Fruit fly (Drosophila melanogaster) whole organism, embryonic: Measurements from ENCODE around the gene holn1.

Experiments used
- Awh ChIP-seq: fragments of 200-800 bp; sonication (Bioruptor generic); IDR thresholded peaks from 2 replicates; pipeline ENCODE4, ENCODE4 v1.3.6; 2022; ENCODE audit warnings: missing biosample characterization, missing genetic modification characterization
- B-H2 ChIP-seq: fragments of 200-800 bp; sonication (Bioruptor generic); optimal IDR thresholded peaks from 2 replicates; lab custom pipeline; 2018; ENCODE audit warnings: missing biosample characterization, mild to moderate bottlenecking, missing genetic modification characterization
- CG10209 ChIP-seq: fragments of 200-800 bp; sonication (Bioruptor generic); optimal IDR thresholded peaks from 3 replicates; lab custom pipeline; 2017; ENCODE audit warnings: missing biosample characterization, mild to moderate bottlenecking, missing genetic modification characterization, missing genetic modification reagents
- CG10274 ChIP-seq: fragments of 200-800 bp; sonication (Bioruptor generic); optimal IDR thresholded peaks from 3 replicates; lab custom pipeline; 2017; ENCODE audit warnings: missing biosample characterization, mild to moderate bottlenecking, missing genetic modification characterization
- CG11247 ChIP-seq: fragments of 200-800 bp; sonication (Bioruptor generic); IDR thresholded peaks from 2 replicates; pipeline ENCODE4 v1.3.6; 2022; ENCODE audit warnings: missing biosample characterization, missing genetic modification characterization
- CG11398 ChIP-seq: fragments of 200-800 bp; sonication (Bioruptor generic); optimal IDR thresholded peaks from 2 replicates; lab custom pipeline; 2016; ENCODE audit warnings: missing biosample characterization, missing genetic modification characterization
- CG11695 ChIP-seq: fragments of 200-800 bp; sonication (Bioruptor generic); IDR thresholded peaks from 3 replicates; pipeline ENCODE4 v1.3.6; 2022; ENCODE audit warnings: missing biosample characterization, missing genetic modification characterization
- CG12391 ChIP-seq: fragments of 200-800 bp; sonication (Bioruptor generic); optimal IDR thresholded peaks from 3 replicates; lab custom pipeline; 2018; ENCODE audit warnings: missing biosample characterization, mild to moderate bottlenecking, missing genetic modification characterization, moderate library complexity
- CG14710 ChIP-seq: fragments of 200-800 bp; sonication (Bioruptor generic); optimal IDR thresholded peaks from 3 replicates; lab custom pipeline; 2019; ENCODE audit warnings: missing biosample characterization, mild to moderate bottlenecking, missing genetic modification characterization, moderate library complexity
- CG17359 ChIP-seq: fragments of 200-800 bp; sonication (Bioruptor generic); optimal IDR thresholded peaks from 3 replicates; lab custom pipeline; 2018; ENCODE audit warnings: missing biosample characterization, mild to moderate bottlenecking, missing genetic modification characterization, moderate library complexity
- CG17829 ChIP-seq: fragments of 200-800 bp; optimal IDR thresholded peaks from 2 replicates; lab custom pipeline; 2019; ENCODE audit warnings: missing biosample characterization, mild to moderate bottlenecking, missing genetic modification characterization, moderate library complexity
- CG17912 ChIP-seq: fragments of 200-800 bp; sonication (Bioruptor generic); optimal IDR thresholded peaks from 2 replicates; lab custom pipeline; 2018; ENCODE audit warnings: missing biosample characterization, mild to moderate bottlenecking, missing genetic modification characterization
- CG2129 ChIP-seq: fragments of 200-800 bp; sonication (Bioruptor generic); IDR thresholded peaks from 2 replicates; pipeline ENCODE4 v1.3.6; 2022; ENCODE audit warnings: missing biosample characterization, missing genetic modification characterization; ENCODE audit not compliant: partially characterized antibody
- CG30020 ChIP-seq: fragments of 200-800 bp; optimal IDR thresholded peaks from 2 replicates; lab custom pipeline; 2019; ENCODE audit warnings: missing biosample characterization, mild to moderate bottlenecking, missing genetic modification characterization, moderate library complexity
- CG32767 ChIP-seq: fragments of 200-800 bp; sonication (Bioruptor generic); IDR thresholded peaks from 2 replicates; pipeline ENCODE4 v1.3.6; 2022; ENCODE audit warnings: missing biosample characterization, missing genetic modification characterization
- CG32772 ChIP-seq: fragments of 200-800 bp; sonication (Bioruptor generic); IDR thresholded peaks from 2 replicates; pipeline ENCODE4 v1.3.6; 2022; ENCODE audit warnings: missing biosample characterization, missing genetic modification characterization
- CG34376 ChIP-seq: fragments of 200-800 bp; sonication (Bioruptor generic); optimal IDR thresholded peaks from 2 replicates; lab custom pipeline; 2018; ENCODE audit warnings: missing biosample characterization, mild to moderate bottlenecking, missing genetic modification characterization
- CG4707 ChIP-seq: fragments of 200-800 bp; sonication (Bioruptor generic); optimal IDR thresholded peaks from 2 replicates; lab custom pipeline; 2018; ENCODE audit warnings: missing biosample characterization, mild to moderate bottlenecking, missing genetic modification characterization, moderate library complexity
- CG4730 ChIP-seq: fragments of 200-800 bp; sonication (Bioruptor generic); IDR thresholded peaks from 2 replicates; pipeline ENCODE4 v1.3.6; 2022; ENCODE audit warnings: missing biosample characterization, missing genetic modification characterization
- CG8765 ChIP-seq: fragments of 200-800 bp; sonication (Bioruptor generic); IDR thresholded peaks from 2 replicates; pipeline ENCODE4 v1.3.6; 2022; ENCODE audit warnings: missing biosample characterization, missing genetic modification characterization
- D ChIP-seq, 2 experiments: fragments of 200-800 bp in 1 of 2; fragments of >200 bp in 1 of 2; sonication (Bioruptor generic) in 1 of 2; optimal IDR thresholded peaks; 2 replicates in 1 of 2; 3 replicates in 1 of 2; lab custom pipeline; 2017; ENCODE audit warnings: mild to moderate bottlenecking in 1 of 2, missing biosample characterization in 1 of 2, missing genetic modification characterization in 1 of 2, missing genetic modification reagents in 1 of 2
- ERR ChIP-seq: fragments of 200-800 bp; sonication (Bioruptor generic); optimal IDR thresholded peaks from 2 replicates; lab custom pipeline; 2016; ENCODE audit warnings: missing biosample characterization, missing genetic modification characterization
- Fer1 ChIP-seq: fragments of 200-800 bp; sonication (Bioruptor generic); optimal IDR thresholded peaks from 2 replicates; lab custom pipeline; 2017; ENCODE audit warnings: missing biosample characterization, mild to moderate bottlenecking, missing genetic modification characterization
- Gsc ChIP-seq: fragments of 200-800 bp; sonication (Bioruptor generic); IDR thresholded peaks from 2 replicates; pipeline ENCODE4 v1.3.6; 2022; ENCODE audit warnings: missing biosample characterization, missing genetic modification characterization
- Med ChIP-seq: fragments of 200-800 bp; sonication (Bioruptor generic); peaks from one replicate; lab custom pipeline; 2016; ENCODE audit warnings: missing biosample characterization, missing genetic modification characterization, mild to moderate bottlenecking, inconsistent platforms, moderate library complexity
- Opbp ChIP-seq: fragments of 200-800 bp; sonication (Bioruptor generic); IDR thresholded peaks from 3 replicates; pipeline ENCODE4 v1.3.6; 2022; ENCODE audit warnings: missing biosample characterization, missing genetic modification characterization; ENCODE audit not compliant: partially characterized antibody
- Xbp1 ChIP-seq: fragments of 200-800 bp; sonication (Bioruptor generic); optimal IDR thresholded peaks from 3 replicates; lab custom pipeline; 2016; ENCODE audit warnings: missing biosample characterization, mild to moderate bottlenecking, missing genetic modification characterization
- al ChIP-seq: fragments of 200-800 bp; sonication (Bioruptor generic); IDR thresholded peaks from 2 replicates; pipeline ENCODE4 v1.3.6; 2022; ENCODE audit warnings: missing biosample characterization, missing genetic modification characterization
- bab2 ChIP-seq: fragments of 200-800 bp; sonication (Bioruptor generic); optimal IDR thresholded peaks from 2 replicates; lab custom pipeline; 2016; ENCODE audit warnings: missing biosample characterization, missing genetic modification characterization
- chif ChIP-seq, 2 experiments: fragments of 200-800 bp; sonication (Bioruptor generic); optimal IDR thresholded peaks; 3 replicates each; lab custom pipeline; 2016; ENCODE audit warnings: missing biosample characterization in 2 of 2, missing genetic modification characterization in 2 of 2
- chinmo ChIP-seq: fragments of 200-800 bp; sonication (Bioruptor generic); IDR thresholded peaks from 4 replicates; pipeline ENCODE4 v1.3.6; 2022; ENCODE audit warnings: missing biosample characterization, missing genetic modification characterization; ENCODE audit not compliant: partially characterized antibody
- chn ChIP-seq: fragments of 200-800 bp; sonication (Bioruptor generic); optimal IDR thresholded peaks from 2 replicates; lab custom pipeline; 2016; ENCODE audit warnings: missing biosample characterization, missing genetic modification characterization
- cwo ChIP-seq: fragments of 200-800 bp; sonication (Bioruptor generic); optimal IDR thresholded peaks from 3 replicates; lab custom pipeline; 2017; ENCODE audit warnings: missing biosample characterization, missing genetic modification characterization, mild to moderate bottlenecking, moderate library complexity, missing genetic modification reagents
- hbn ChIP-seq: fragments of 200-800 bp; sonication (Bioruptor generic); IDR thresholded peaks from 2 replicates; pipeline ENCODE4 v1.3.6; 2022; ENCODE audit warnings: missing biosample characterization, missing genetic modification characterization; ENCODE audit not compliant: partially characterized antibody
- kni ChIP-seq: fragments of 200-800 bp; sonication (Bioruptor generic); optimal IDR thresholded peaks from 3 replicates; lab custom pipeline; 2017; ENCODE audit warnings: mild to moderate bottlenecking, missing biosample characterization, missing genetic modification reagents, missing genetic modification characterization
- lmd ChIP-seq: fragments of 200-800 bp; sonication (Bioruptor generic); IDR thresholded peaks from 2 replicates; pipeline ENCODE4 v1.3.6; 2022; ENCODE audit warnings: missing biosample characterization, missing genetic modification characterization
- lov ChIP-seq, 2 experiments: fragments of 200-800 bp in 1 of 2; fragments of >200 bp in 1 of 2; sonication (Bioruptor generic) in 1 of 2; IDR thresholded peaks in 1 of 2; optimal IDR thresholded peaks in 1 of 2; 2 replicates in 1 of 2; 3 replicates in 1 of 2; pipeline versions ENCODE4 v1.3.6 to Lab custom; 2017 to 2022; ENCODE audit warnings: missing biosample characterization in 1 of 2, missing genetic modification characterization in 1 of 2
- maf-S ChIP-seq: fragments of 200-800 bp; sonication (Bioruptor generic); optimal IDR thresholded peaks from 2 replicates; lab custom pipeline; 2016; ENCODE audit warnings: missing biosample characterization, missing genetic modification characterization
- nau ChIP-seq: fragments of 200-800 bp; sonication (Bioruptor generic); optimal IDR thresholded peaks from 3 replicates; lab custom pipeline; 2017; ENCODE audit warnings: missing biosample characterization, mild to moderate bottlenecking, missing genetic modification characterization, missing genetic modification reagents
- oc ChIP-seq: fragments of 200-800 bp; sonication (Bioruptor generic); optimal IDR thresholded peaks from 2 replicates; lab custom pipeline; 2018; ENCODE audit warnings: missing biosample characterization, mild to moderate bottlenecking, missing genetic modification characterization, moderate library complexity
- p53 ChIP-seq: fragments of 200-800 bp; sonication (Bioruptor generic); optimal IDR thresholded peaks from 2 replicates; lab custom pipeline; 2016; ENCODE audit warnings: missing biosample characterization, missing genetic modification characterization
- rib ChIP-seq: fragments of 200-800 bp; sonication (Bioruptor generic); IDR thresholded peaks from 2 replicates; pipeline ENCODE4 v1.3.6; 2022; ENCODE audit warnings: missing biosample characterization, missing genetic modification characterization
- row ChIP-seq: fragments of 200-800 bp; sonication (Bioruptor generic); IDR thresholded peaks from 3 replicates; pipeline ENCODE4 v1.3.6; 2022; ENCODE audit warnings: missing biosample characterization, missing genetic modification characterization
- scrt ChIP-seq: fragments of 200-800 bp; sonication (Bioruptor generic); optimal IDR thresholded peaks from 2 replicates; lab custom pipeline; 2018; ENCODE audit warnings: missing biosample characterization, mild to moderate bottlenecking, missing genetic modification characterization, moderate library complexity
- slbo ChIP-seq: fragments of 200-800 bp; sonication (Bioruptor generic); IDR thresholded peaks from 2 replicates; pipeline ENCODE4 v1.3.6; 2022; ENCODE audit warnings: missing biosample characterization, missing genetic modification characterization
- sna ChIP-seq: fragments of 200-800 bp; sonication (Bioruptor generic); IDR thresholded peaks from 2 replicates; pipeline ENCODE4 v1.3.6; 2022; ENCODE audit warnings: missing biosample characterization, missing genetic modification characterization; ENCODE audit not compliant: partially characterized antibody
- sr ChIP-seq: fragments of 200-800 bp; sonication (Bioruptor generic); IDR thresholded peaks from 3 replicates; pipeline ENCODE4 v1.3.6; 2022; ENCODE audit warnings: missing biosample characterization, missing genetic modification characterization
- trh ChIP-seq: fragments of 200-800 bp; sonication (Bioruptor generic); optimal IDR thresholded peaks from 2 replicates; lab custom pipeline; 2016; ENCODE audit warnings: missing biosample characterization, missing genetic modification characterization
- tx ChIP-seq: fragments of 200-800 bp; sonication (Bioruptor generic); optimal IDR thresholded peaks from 2 replicates; lab custom pipeline; 2016; ENCODE audit warnings: missing biosample characterization, missing genetic modification characterization

holn1 gene

DNA sequence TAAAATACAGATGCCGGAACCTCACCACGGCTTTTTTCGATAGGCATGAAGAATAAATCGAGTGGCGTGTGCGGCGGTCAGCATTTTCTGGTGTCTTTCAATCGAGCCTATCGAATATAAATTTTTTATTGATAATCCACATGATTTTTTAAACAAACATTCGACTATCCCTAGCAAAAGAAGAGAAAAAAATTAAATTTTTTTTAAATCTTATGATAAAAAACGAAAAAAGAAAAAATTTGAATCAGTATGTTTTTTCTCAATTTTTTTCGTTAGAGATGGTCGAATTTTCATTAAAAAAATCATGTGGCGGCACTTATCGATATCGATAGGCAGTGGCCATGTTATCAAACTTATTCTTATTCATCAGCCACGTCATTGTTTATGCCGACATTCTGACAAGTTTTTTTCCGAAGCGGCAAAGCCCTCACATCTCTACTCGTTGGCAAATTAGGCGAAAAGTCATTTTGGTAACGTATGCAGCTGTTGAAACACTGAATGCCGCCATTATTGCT is 9.2 kb upstream of the holn1 start, which contains the start of the genes SmB and KdelR (continued):
- TF ChIP-seq scrt (GFP tag; lab: Kevin White, UChicago) = no peak
- TF ChIP-seq kni = no peak
- TF ChIP-seq CG11695 (GFP tag; lab: Robert Waterston, UW) = no peak
- no peak for TF ChIP-seq CG10209 (GFP tag; lab: Kevin White, UChicago)
- peak; percentile 87 for TF ChIP-seq CG14710 (tag; lab: Kevin White, UChicago)
- TF ChIP-seq oc (tag; lab: Kevin White, UChicago) = no peak
- TF ChIP-seq CG17912 (GFP tag; lab: Kevin White, UChicago) = no peak
- peak; percentile 71 for TF ChIP-seq hbn (GFP tag; lab: Robert Waterston, UW)
- TF ChIP-seq CG4707 (GFP tag; lab: Kevin White, UChicago) = no peak
- no peak for TF ChIP-seq maf-S
- TF ChIP-seq chn (GFP tag; lab: Kevin White, UChicago) = no peak
- TF ChIP-seq CG32772 (GFP tag; lab: Robert Waterston, UW) = no peak; the same call in 1 of the 2 replicates
- TF ChIP-seq CG17359 (tag; lab: Kevin White, UChicago) = no peak
- no peak for TF ChIP-seq tx (GFP tag; lab: Kevin White, UChicago)
- peak; percentile 26; the same call in 1 of the 2 replicates for TF ChIP-seq slbo (GFP tag; lab: Robert Waterston, UW)
- TF ChIP-seq CG8765 (GFP tag; lab: Robert Waterston, UW) = no peak
- TF ChIP-seq CG10274 = no peak
- no peak for TF ChIP-seq CG11398
- TF ChIP-seq ERR (GFP tag; lab: Kevin White, UChicago) = no peak
- TF ChIP-seq p53 (GFP tag; lab: Kevin White, UChicago) = no peak
- TF ChIP-seq chinmo (GFP tag; lab: Robert Waterston, UW) = peak; percentile 61; the same call in 1 of the 4 replicates
- no peak for TF ChIP-seq lov (optimal IDR thresholded peaks at IDR 0.05; lab: Kevin White, UChicago)
- no peak for TF ChIP-seq lov (GFP tag; IDR thresholded peaks at IDR 0.05; lab: Robert Waterston, UW)
- peak; percentile 59 for TF ChIP-seq CG12391 (tag; lab: Kevin White, UChicago)
- no peak for TF ChIP-seq al (GFP tag; lab: Robert Waterston, UW)
- peak; percentile 31; the same call in 1 of the 2 replicates for TF ChIP-seq CG2129 (GFP tag; lab: Robert Waterston, UW)
- TF ChIP-seq CG34376 (GFP tag; lab: Kevin White, UChicago) = no peak
- no peak for TF ChIP-seq Awh (GFP tag; lab: Robert Waterston, UW)
- no peak for TF ChIP-seq trh (GFP tag; lab: Kevin White, UChicago)
- peak; percentile 33 for TF ChIP-seq Fer1
- TF ChIP-seq sna (GFP tag; lab: Robert Waterston, UW) = peak; percentile 89
- no peak for TF ChIP-seq cwo (GFP tag; lab: Kevin White, UChicago)
- peak; percentile 64; the same call in 2 of the 3 replicates for TF ChIP-seq Opbp (GFP tag; lab: Robert Waterston, UW)
- peak; percentile 65 for TF ChIP-seq CG17829 (tag; lab: Kevin White, UChicago)
- TF ChIP-seq sr (GFP tag; lab: Robert Waterston, UW) = no peak
- peak; percentile 97 for TF ChIP-seq Xbp1 (GFP tag; lab: Kevin White, UChicago)
- no peak for TF ChIP-seq B-H2
- no peak for TF ChIP-seq chif (GFP tag; optimal IDR thresholded peaks at IDR 0.05; lab: Kevin White, UChicago)
- no peak; the same call in none of the 3 replicates for TF ChIP-seq row (GFP tag; lab: Robert Waterston, UW)
- no peak for TF ChIP-seq bab2 (GFP tag; lab: Kevin White, UChicago)
- no peak for TF ChIP-seq CG11247 (GFP tag; lab: Robert Waterston, UW)
- no peak for TF ChIP-seq CG4730
- TF ChIP-seq Med (GFP tag; lab: Kevin White, UChicago) = peak; percentile 83
- TF ChIP-seq rib (GFP tag; lab: Robert Waterston, UW) = no peak
- TF ChIP-seq CG32767 = no peak
- no peak for TF ChIP-seq D (optimal IDR thresholded peaks at IDR 0.05; lab: Kevin White, UChicago)
- TF ChIP-seq D (GFP tag; optimal IDR thresholded peaks at IDR 0.05; lab: Kevin White, UChicago) = no peak
- TF ChIP-seq nau (GFP tag; lab: Kevin White, UChicago) = no peak
- no peak for TF ChIP-seq lmd (GFP tag; lab: Robert Waterston, UW)
- TF ChIP-seq CG30020 (tag; lab: Kevin White, UChicago) = peak; percentile 91
- no peak for TF ChIP-seq Gsc
